Fruit fly (Drosophila melanogaster): ENCODE measurements around the gene Nmnat.

Nmnat gene

DNA sequence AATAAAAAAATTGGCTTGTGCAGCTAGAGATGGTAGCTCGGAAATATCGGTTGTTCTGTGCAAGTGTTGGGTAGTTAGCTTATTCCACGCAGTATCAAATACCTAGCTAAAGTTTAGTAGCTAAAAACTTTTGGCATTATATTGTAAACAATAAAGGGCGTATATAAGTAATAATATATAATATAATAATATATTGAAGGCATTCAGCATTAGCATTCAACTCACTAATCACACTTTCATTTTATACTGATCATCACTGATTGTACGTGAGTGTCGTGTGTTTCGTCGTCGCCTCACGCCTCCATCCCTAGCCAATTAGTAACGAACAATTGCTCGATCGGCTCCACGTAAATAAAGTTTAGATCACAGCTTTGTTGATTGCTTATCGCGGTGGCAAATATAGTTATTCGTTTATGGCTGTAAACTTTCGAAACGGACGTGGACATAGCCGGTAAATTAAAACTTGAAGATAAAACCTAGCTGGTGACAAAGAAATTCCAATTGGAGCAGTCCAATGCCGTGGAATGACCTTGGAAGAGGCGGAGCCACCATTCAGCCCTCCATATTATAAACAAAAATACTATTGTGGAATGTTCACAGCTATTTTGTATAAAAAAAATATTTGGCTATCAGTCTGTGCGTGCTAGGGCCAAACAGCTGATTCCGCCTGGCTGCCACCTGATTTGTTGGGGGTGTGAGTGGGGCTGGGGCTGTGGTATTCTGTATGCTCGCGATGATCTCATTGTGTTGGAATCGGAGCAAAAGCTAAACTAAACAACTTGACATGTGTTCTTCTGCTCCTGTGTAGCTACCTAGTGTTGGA is 27.0 kb upstream of the Nmnat start, which contains the start of the genes PIG-S, sud1 and CG11168 (continued):
- TF ChIP-seq Nf-YB (GFP tag; optimal IDR thresholded peaks at IDR 0.05) (peak; percentile 18), NfI (GFP tag; optimal IDR thresholded peaks at IDR 0.05) (peak; percentile 57), peb (GFP tag; IDR thresholded peaks at IDR 0.05) (peak; percentile 38; the same call in 1 of the 2 replicates), CG15011 (GFP tag; optimal IDR thresholded peaks at IDR 0.05) (no peak), sd (tag; optimal IDR thresholded peaks at IDR 0.05) (peak; percentile 94), CG10959 (GFP tag; IDR thresholded peaks at IDR 0.05) (peak; percentile 68), amos (GFP tag; IDR thresholded peaks at IDR 0.05; ENCODE audit: partially characterized antibody) (peak; percentile 82), CG10366 (GFP tag; IDR thresholded peaks at IDR 0.05) (peak; percentile 73), jigr1 (GFP tag; IDR thresholded peaks at IDR 0.05) (0 out of 3 replicates have a peak, but pooled peaks have one; percentile 17), phol (tag; optimal IDR thresholded peaks at IDR 0.05) (peak; percentile 81), CG5245 (GFP tag; optimal IDR thresholded peaks at IDR 0.05) (no peak), nmo (GFP tag; optimal IDR thresholded peaks at IDR 0.05) (peak; percentile 85), B-H1 (GFP tag; IDR thresholded peaks at IDR 0.05) (no peak; the same call in 2 of the 3 replicates), CG11093 (GFP tag; IDR thresholded peaks at IDR 0.05) (no peak), CG14860 (GFP tag; IDR thresholded peaks at IDR 0.05; ENCODE audit: partially characterized antibody) (peak; percentile 94), eve (GFP tag; optimal IDR thresholded peaks at IDR 0.05) (no peak), CG10274 (GFP tag; optimal IDR thresholded peaks at IDR 0.05) (no peak), sna (GFP tag; IDR thresholded peaks at IDR 0.05; ENCODE audit: partially characterized antibody) (peak; percentile 91), CG14441 (GFP tag; IDR thresholded peaks at IDR 0.05) (peak; percentile 63), fd64A (GFP tag; optimal IDR thresholded peaks at IDR 0.05) (no peak), fru (optimal IDR thresholded peaks at IDR 0.05) (no peak), CG17802 (tag; optimal IDR thresholded peaks at IDR 0.05) (no peak), CG33213 (GFP tag; optimal IDR thresholded peaks at IDR 0.05) (no peak), Sin3A (optimal IDR thresholded peaks at IDR 0.05) (peak; percentile 43), CG2712 (tag; optimal IDR thresholded peaks at IDR 0.05) (peak; percentile 75), dati (GFP tag; IDR thresholded peaks at IDR 0.05) (no peak), disco-r (GFP tag; optimal IDR thresholded peaks at IDR 0.05) (no peak), bigmax (GFP tag; optimal IDR thresholded peaks at IDR 0.05) (no peak), Lim3 (GFP tag; IDR thresholded peaks at IDR 0.05) (no peak), eyg (GFP tag; optimal IDR thresholded peaks at IDR 0.05) (no peak), crol (GFP tag; IDR thresholded peaks at IDR 0.05) (0 out of 2 replicates have a peak, but pooled peaks have one; percentile 10), CG1832 (GFP tag; optimal IDR thresholded peaks at IDR 0.05) (no peak), CG30431 (GFP tag; optimal IDR thresholded peaks at IDR 0.05) (peak; percentile 21), Trl (optimal IDR thresholded peaks at IDR 0.05) (no peak), Trl (GFP tag; optimal IDR thresholded peaks at IDR 0.05) (no peak), Atf-2 (GFP tag; optimal IDR thresholded peaks at IDR 0.05) (no peak), grau (tag; optimal IDR thresholded peaks at IDR 0.05) (peak; percentile 75), CG13624 (GFP tag; optimal IDR thresholded peaks at IDR 0.05) (no peak), CG34224 (GFP tag; IDR thresholded peaks at IDR 0.05; ENCODE audit: partially characterized antibody) (peak; percentile 93), CG6813 (GFP tag; optimal IDR thresholded peaks at IDR 0.05) (no peak), CG6175 (GFP tag; IDR thresholded peaks at IDR 0.05) (no peak), klu (GFP tag; IDR thresholded peaks at IDR 0.05) (no peak), Dad (GFP tag; optimal IDR thresholded peaks at IDR 0.05) (no peak), CG1647 (GFP tag; optimal IDR thresholded peaks at IDR 0.05) (no peak), row (GFP tag; IDR thresholded peaks at IDR 0.05) (peak; percentile 96), dmrt99B (tag; optimal IDR thresholded peaks at IDR 0.05) (no peak), chinmo (GFP tag; IDR thresholded peaks at IDR 0.05; ENCODE audit: partially characterized antibody) (peak; percentile 85; the same call in 2 of the 4 replicates), CG15514 (GFP tag; optimal IDR thresholded peaks at IDR 0.05) (peak; percentile 66), Nf-YA (GFP tag; IDR thresholded peaks at IDR 0.05) (no peak), CG2202 (tag; optimal IDR thresholded peaks at IDR 0.05) (no peak)
